Fruit fly (Drosophila melanogaster) whole organism: ENCODE measurements around the gene CG42238.

Experiments used
- Dll ChIP-seq: fragments of >200 bp; optimal IDR thresholded peaks from 2 replicates; lab custom pipeline; 2017
- EcR ChIP-seq, 2 experiments: fragments of >200 bp; optimal IDR thresholded peaks; 2 replicates each; lab custom pipeline; 2017; ENCODE audit warnings: missing biosample characterization in 2 of 2, missing genetic modification characterization in 2 of 2, missing genetic modification reagents in 2 of 2
- pan ChIP-seq: fragments of >200 bp; optimal IDR thresholded peaks from 2 replicates; lab custom pipeline; 2017
- psq ChIP-seq: fragments of >200 bp; optimal IDR thresholded peaks from 2 replicates; lab custom pipeline; 2017
- usp ChIP-seq: fragments of >200 bp; optimal IDR thresholded peaks from 2 replicates; lab custom pipeline; 2017; ENCODE audit warnings: missing biosample characterization, missing genetic modification characterization, mixed read lengths

DNA sequence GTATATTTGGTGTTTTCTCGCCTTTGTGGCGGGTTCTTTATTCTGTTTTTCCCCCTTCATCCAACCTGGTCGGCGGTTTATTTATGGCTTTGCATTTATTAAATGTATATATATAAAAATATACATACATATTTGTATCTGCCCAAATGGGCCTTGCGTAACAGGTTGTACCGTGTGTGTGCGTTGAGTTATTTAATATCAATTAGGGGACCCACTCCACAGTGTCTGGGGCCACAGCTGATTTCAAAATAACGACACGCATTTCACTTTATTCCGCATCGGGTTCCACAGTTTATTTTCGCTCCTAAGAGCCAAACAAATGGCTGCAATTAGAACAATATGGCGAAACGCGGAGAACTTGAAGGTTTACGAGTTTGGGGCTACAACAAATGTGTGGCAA lies 76.4 kb downstream of the CG42238 start:
- no peak for TF ChIP-seq usp (GFP tag; lab: Kevin White, UChicago)
- TF ChIP-seq psq (lab: Kevin White, UChicago) = no peak
- no peak for TF ChIP-seq Dll (lab: Kevin White, UChicago)
- TF ChIP-seq pan (lab: Kevin White, UChicago) = no peak
- no peak for TF ChIP-seq EcR (GFP tag; optimal IDR thresholded peaks at IDR 0.05; lab: Kevin White, UChicago)
